Worm (Caenorhabditis elegans) whole organism, midembryonic: Measurements from ENCODE around the gene T26H5.10.

Experiments used
- flt-1 ChIP-seq: fragments of 200-800 bp; sonication (Bioruptor generic); IDR thresholded peaks from 2 replicates; pipeline ENCODE4 v1.3.6; 2022; ENCODE audit warnings: missing genetic modification characterization, missing compliant biosample characterization
- klf-2 ChIP-seq: fragments of 200-800 bp; sonication (Bioruptor generic); conservative IDR thresholded peaks from 2 replicates; pipeline ENCODE4 v1.3.6; 2022; ENCODE audit warnings: missing genetic modification reagents, missing genetic modification characterization, missing compliant biosample characterization
- med-1 ChIP-seq: sonication (generic microtip); optimal IDR thresholded peaks from 2 replicates; lab custom pipeline; 2017; ENCODE audit warnings: missing genetic modification characterization, mild to moderate bottlenecking, missing compliant biosample characterization, antibody characterized with exemption, missing genetic modification reagents; ENCODE audit not compliant: insufficient read depth

DNA sequence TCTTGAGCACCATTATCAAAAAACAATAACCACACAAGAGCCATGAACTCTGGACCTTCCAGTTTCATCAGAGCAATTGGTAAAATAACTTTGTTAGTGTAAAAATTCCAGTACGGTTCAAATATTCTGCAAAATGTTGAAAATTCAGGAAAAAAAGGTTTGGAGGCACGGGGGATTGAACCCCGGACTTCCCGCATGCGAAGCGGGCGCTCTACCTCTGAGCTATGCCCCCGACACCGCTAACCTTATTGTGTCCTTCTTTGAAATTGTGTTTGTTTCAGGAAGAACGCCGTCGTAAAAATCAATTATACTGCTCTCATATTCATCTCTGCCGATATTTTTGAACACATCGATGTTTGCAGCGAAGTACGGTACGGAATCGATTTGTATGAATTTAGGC is 36.2 kb upstream of the T26H5.10 start:
- TF ChIP-seq flt-1 (0 out of 2 replicates have a peak, but pooled peaks have one; percentile 28), med-1 (GFP tag; lab: Kevin White, UChicago) (no peak), klf-2 (GFP tag; lab: Robert Waterston, UW) (no peak)
